Fruit fly (Drosophila melanogaster): ENCODE results near the gene CG5704.

CG5704 gene

dm6 chr3L:2164031-2164537 is 6.7 kb downstream of the CG5704 start (continued):
- TF ChIP-seq D19B (GFP tag; optimal IDR thresholded peaks at IDR 0.05) (no peak), wek (GFP tag; optimal IDR thresholded peaks at IDR 0.05) (no peak), CG3163 (GFP tag; optimal IDR thresholded peaks at IDR 0.05) (no peak), CG3847 (GFP tag; IDR thresholded peaks at IDR 0.05) (no peak), az2 (GFP tag; optimal IDR thresholded peaks at IDR 0.05) (no peak), tll (GFP tag; optimal IDR thresholded peaks at IDR 0.05) (no peak), CG13424 (tag; optimal IDR thresholded peaks at IDR 0.05) (no peak), z (GFP tag; IDR thresholded peaks at IDR 0.05) (no peak), Meics (GFP tag; optimal IDR thresholded peaks at IDR 0.05) (no peak), CG13296 (GFP tag; optimal IDR thresholded peaks at IDR 0.05) (no peak), CG42726 (GFP tag; IDR thresholded peaks at IDR 0.05; ENCODE audit: partially characterized antibody) (no peak), CG33213 (GFP tag; optimal IDR thresholded peaks at IDR 0.05) (no peak), CG13775 (GFP tag; optimal IDR thresholded peaks at IDR 0.05) (no peak), unc-4 (GFP tag; IDR thresholded peaks at IDR 0.05; ENCODE audit: partially characterized antibody) (no peak), odd (GFP tag; optimal IDR thresholded peaks at IDR 0.05) (no peak), CG32772 (GFP tag; IDR thresholded peaks at IDR 0.05) (peak; percentile 62), trh (GFP tag; optimal IDR thresholded peaks at IDR 0.05) (no peak), fd64A (GFP tag; optimal IDR thresholded peaks at IDR 0.05) (no peak), CG9797 (GFP tag; optimal IDR thresholded peaks at IDR 0.05) (no peak), CG7271 (tag; optimal IDR thresholded peaks at IDR 0.05) (no peak), ranshi (GFP tag; IDR thresholded peaks at IDR 0.05) (no peak; the same call in 1 of the 2 replicates), Hmr (GFP tag; optimal IDR thresholded peaks at IDR 0.05) (no peak), caup (GFP tag; optimal IDR thresholded peaks at IDR 0.05; ENCODE audit: severe bottlenecking) (no peak), CG9215 (GFP tag; IDR thresholded peaks at IDR 0.05) (no peak), nerfin-2 (GFP tag; IDR thresholded peaks at IDR 0.05; ENCODE audit: partially characterized antibody) (no peak), E2f1 (GFP tag; IDR thresholded peaks at IDR 0.05) (peak; percentile 61), pho (GFP tag; optimal IDR thresholded peaks at IDR 0.05) (no peak), Dip3 (GFP tag; optimal IDR thresholded peaks at IDR 0.05) (no peak), eyg (GFP tag; optimal IDR thresholded peaks at IDR 0.05) (no peak), CG2202 (tag; optimal IDR thresholded peaks at IDR 0.05) (no peak), CG5953 (GFP tag; IDR thresholded peaks at IDR 0.05) (no peak), CG8924 (tag; optimal IDR thresholded peaks at IDR 0.05) (no peak), CG7963 (GFP tag; IDR thresholded peaks at IDR 0.05; ENCODE audit: partially characterized antibody) (no peak), peb (GFP tag; IDR thresholded peaks at IDR 0.05) (no peak), kni (GFP tag; optimal IDR thresholded peaks at IDR 0.05) (no peak), Rfx (GFP tag; IDR thresholded peaks at IDR 0.05) (peak; percentile 15; the same call in 1 of the 2 replicates), sima (GFP tag; optimal IDR thresholded peaks at IDR 0.05) (no peak), lola (GFP tag; optimal IDR thresholded peaks at IDR 0.05) (no peak), CG4360 (GFP tag; IDR thresholded peaks at IDR 0.05) (no peak), CG2875 (GFP tag; optimal IDR thresholded peaks at IDR 0.05) (no peak), slbo (GFP tag; IDR thresholded peaks at IDR 0.05) (no peak), CG12104 (GFP tag; optimal IDR thresholded peaks at IDR 0.05) (no peak), CG18476 (GFP tag; optimal IDR thresholded peaks at IDR 0.05) (no peak), CG7928 (GFP tag; optimal IDR thresholded peaks at IDR 0.05) (no peak), CG12236 (GFP tag; optimal IDR thresholded peaks at IDR 0.05) (no peak), fd3F (GFP tag; optimal IDR thresholded peaks at IDR 0.05) (no peak), Dek (tag; optimal IDR thresholded peaks at IDR 0.05) (no peak), CG11093 (GFP tag; IDR thresholded peaks at IDR 0.05) (no peak), CG12155 (GFP tag; optimal IDR thresholded peaks at IDR 0.05) (no peak), CG17568 (GFP tag; optimal IDR thresholded peaks at IDR 0.05) (no peak), dm (GFP tag; optimal IDR thresholded peaks at IDR 0.05) (no peak)

All from whole organism, embryonic.